Fruit fly (Drosophila melanogaster) whole organism, embryonic: ENCODE results near the gene eEF1delta.

Experiments
- Antp ChIP-seq: fragments of 200-800 bp; sonication (Bioruptor generic); optimal IDR thresholded peaks from 3 replicates; lab custom pipeline; 2016; ENCODE audit warnings: missing biosample characterization, missing genetic modification characterization
- Bgb ChIP-seq: fragments of 200-800 bp; sonication (Bioruptor generic); IDR thresholded peaks from 2 replicates; pipeline ENCODE4 v1.3.6; 2022; ENCODE audit warnings: missing biosample characterization, missing genetic modification characterization; ENCODE audit not compliant: partially characterized antibody
- CG10959 ChIP-seq: fragments of 200-800 bp; sonication (Bioruptor generic); IDR thresholded peaks from 2 replicates; pipeline ENCODE4 v1.3.6; 2022; ENCODE audit warnings: missing biosample characterization, missing genetic modification characterization
- CG12219 ChIP-seq: fragments of 200-800 bp; sonication (Bioruptor generic); optimal IDR thresholded peaks from 3 replicates; lab custom pipeline; 2018; ENCODE audit warnings: missing biosample characterization, mild to moderate bottlenecking, missing genetic modification characterization
- CG12236 ChIP-seq: fragments of 200-800 bp; sonication (Bioruptor generic); optimal IDR thresholded peaks from 2 replicates; lab custom pipeline; 2016; ENCODE audit warnings: missing biosample characterization, missing genetic modification characterization
- CG12744 ChIP-seq: fragments of 200-800 bp; sonication (Bioruptor generic); optimal IDR thresholded peaks from 2 replicates; lab custom pipeline; 2016; ENCODE audit warnings: missing biosample characterization, missing genetic modification characterization
- CG14965 ChIP-seq: fragments of 200-800 bp; sonication (Bioruptor generic); optimal IDR thresholded peaks from 2 replicates; lab custom pipeline; 2016; ENCODE audit warnings: missing biosample characterization, missing genetic modification characterization, borderline replicate concordance
- CG17361 ChIP-seq: fragments of 200-800 bp; sonication (Bioruptor generic); IDR thresholded peaks from 3 replicates; pipeline ENCODE4 v1.3.6; 2022; ENCODE audit warnings: missing biosample characterization, missing genetic modification characterization
- CG1792 ChIP-seq: fragments of 200-800 bp; sonication (Bioruptor generic); optimal IDR thresholded peaks from 2 replicates; lab custom pipeline; 2016; ENCODE audit warnings: missing biosample characterization, missing genetic modification characterization
- CG18262 ChIP-seq: fragments of 200-800 bp; optimal IDR thresholded peaks from 3 replicates; lab custom pipeline; 2019; ENCODE audit warnings: missing biosample characterization, mild to moderate bottlenecking, missing genetic modification characterization, moderate library complexity
- CG31388 ChIP-seq: fragments of 200-800 bp; sonication (Bioruptor generic); optimal IDR thresholded peaks from 2 replicates; lab custom pipeline; 2016; ENCODE audit warnings: missing biosample characterization, missing genetic modification characterization
- CG42726 ChIP-seq: fragments of 200-800 bp; sonication (Bioruptor generic); IDR thresholded peaks from 2 replicates; pipeline ENCODE4 v1.3.6; 2022; ENCODE audit warnings: missing biosample characterization, missing genetic modification characterization; ENCODE audit not compliant: partially characterized antibody
- CG4360 ChIP-seq: fragments of 200-800 bp; sonication (Bioruptor generic); IDR thresholded peaks from 2 replicates; pipeline ENCODE4 v1.3.6; 2022; ENCODE audit warnings: missing biosample characterization, missing genetic modification characterization
- CG43689 ChIP-seq: fragments of 200-800 bp; sonication (Bioruptor generic); IDR thresholded peaks from 2 replicates; pipeline ENCODE4 v1.3.6; 2022; ENCODE audit warnings: missing biosample characterization, missing genetic modification characterization
- CG4820 ChIP-seq: fragments of 200-800 bp; sonication (Bioruptor generic); optimal IDR thresholded peaks from 3 replicates; lab custom pipeline; 2016; ENCODE audit warnings: missing biosample characterization, missing genetic modification characterization
- CG6254 ChIP-seq: fragments of 200-800 bp; sonication (Bioruptor generic); optimal IDR thresholded peaks from 3 replicates; lab custom pipeline; 2017; ENCODE audit warnings: mild to moderate bottlenecking, missing biosample characterization, missing genetic modification reagents, missing genetic modification characterization
- CG6791 ChIP-seq: fragments of 200-800 bp; sonication (Bioruptor generic); IDR thresholded peaks from 3 replicates; pipeline ENCODE4 v1.3.6; 2022; ENCODE audit warnings: missing biosample characterization, missing genetic modification characterization; ENCODE audit not compliant: partially characterized antibody
- CG7963 ChIP-seq: fragments of 200-800 bp; sonication (Bioruptor generic); IDR thresholded peaks from 3 replicates; pipeline ENCODE4 v1.3.6; 2022; ENCODE audit warnings: missing biosample characterization, missing genetic modification characterization; ENCODE audit not compliant: partially characterized antibody
- CG8359 ChIP-seq: fragments of 200-800 bp; sonication (Bioruptor generic); optimal IDR thresholded peaks from 2 replicates; lab custom pipeline; 2017; ENCODE audit warnings: missing biosample characterization, mild to moderate bottlenecking, missing genetic modification characterization, borderline replicate concordance
- CG9817 ChIP-seq: fragments of 200-800 bp; sonication (Bioruptor generic); optimal IDR thresholded peaks from 2 replicates; lab custom pipeline; 2018; ENCODE audit warnings: missing biosample characterization, mild to moderate bottlenecking, missing genetic modification characterization, moderate library complexity
- CG9932 ChIP-seq: fragments of 200-800 bp; sonication (Bioruptor generic); IDR thresholded peaks from 2 replicates; pipeline ENCODE4 v1.3.6; 2022; ENCODE audit warnings: missing biosample characterization, missing genetic modification characterization
- CHES-1-like ChIP-seq: fragments of 200-800 bp; sonication (Bioruptor generic); optimal IDR thresholded peaks from 2 replicates; lab custom pipeline; 2016; ENCODE audit warnings: missing biosample characterization, missing genetic modification characterization
- Camta ChIP-seq: fragments of 200-800 bp; sonication (Bioruptor generic); optimal IDR thresholded peaks from 2 replicates; lab custom pipeline; 2016; ENCODE audit warnings: missing biosample characterization, missing genetic modification characterization
- D19B ChIP-seq: fragments of 200-800 bp; sonication (Bioruptor generic); optimal IDR thresholded peaks from 2 replicates; lab custom pipeline; 2017; ENCODE audit warnings: missing biosample characterization, mild to moderate bottlenecking, missing genetic modification characterization
- Ets97D ChIP-seq: fragments of 200-800 bp; sonication (Bioruptor generic); optimal IDR thresholded peaks from 3 replicates; lab custom pipeline; 2016; ENCODE audit warnings: missing biosample characterization, missing genetic modification characterization
- HHEX ChIP-seq: fragments of 200-800 bp; sonication (Bioruptor generic); optimal IDR thresholded peaks from 3 replicates; lab custom pipeline; 2017; ENCODE audit warnings: missing biosample characterization, mild to moderate bottlenecking, missing genetic modification characterization, missing genetic modification reagents
- Hr51 ChIP-seq, 2 experiments: fragments of 200-800 bp; sonication (Bioruptor generic); optimal IDR thresholded peaks; 2 replicates in 1 of 2; 3 replicates in 1 of 2; lab custom pipeline; 2016 to 2018; ENCODE audit warnings: missing biosample characterization in 2 of 2, missing genetic modification characterization in 2 of 2, mild to moderate bottlenecking in 1 of 2, moderate library complexity in 1 of 2
- Hsf ChIP-seq: fragments of 200-800 bp; sonication (Bioruptor generic); optimal IDR thresholded peaks from 3 replicates; lab custom pipeline; 2016; ENCODE audit warnings: missing biosample characterization, missing genetic modification characterization
- Mad ChIP-seq: fragments of 200-800 bp; sonication (Bioruptor generic); optimal IDR thresholded peaks from 2 replicates; lab custom pipeline; 2016; ENCODE audit warnings: missing biosample characterization, missing genetic modification characterization
- Myb ChIP-seq: fragments of 200-800 bp; sonication (Bioruptor generic); optimal IDR thresholded peaks from 2 replicates; lab custom pipeline; 2016; ENCODE audit warnings: missing biosample characterization, missing genetic modification characterization
- Pdp1 ChIP-seq, 2 experiments: fragments of 200-800 bp; sonication (Bioruptor generic); optimal IDR thresholded peaks; 3 replicates each; lab custom pipeline; 2016; ENCODE audit warnings: missing biosample characterization in 2 of 2, missing genetic modification characterization in 2 of 2, mild to moderate bottlenecking in 1 of 2, moderate library complexity in 1 of 2
- Ptx1 ChIP-seq: fragments of 200-800 bp; sonication (Bioruptor generic); IDR thresholded peaks from 2 replicates; pipeline ENCODE4 v1.3.6; 2022; ENCODE audit warnings: missing biosample characterization, missing genetic modification characterization
- Scr ChIP-seq: fragments of 200-800 bp; sonication (Bioruptor generic); IDR thresholded peaks from 2 replicates; pipeline ENCODE4 v1.3.6; 2022; ENCODE audit warnings: missing biosample characterization, missing genetic modification characterization; ENCODE audit not compliant: partially characterized antibody
- Ssrp ChIP-seq: fragments of 200-800 bp; sonication (Bioruptor generic); optimal IDR thresholded peaks from 2 replicates; lab custom pipeline; 2018; ENCODE audit warnings: missing biosample characterization, mild to moderate bottlenecking, missing genetic modification characterization, moderate library complexity
- TFAM ChIP-seq: fragments of 200-800 bp; sonication (Bioruptor generic); optimal IDR thresholded peaks from 2 replicates; lab custom pipeline; 2017; ENCODE audit warnings: missing biosample characterization, missing genetic modification characterization, inconsistent platforms
- abd-A ChIP-seq: fragments of 200-800 bp; sonication (Bioruptor generic); optimal IDR thresholded peaks from 3 replicates; lab custom pipeline; 2019; ENCODE audit warnings: missing biosample characterization, mild to moderate bottlenecking, missing genetic modification characterization, moderate library complexity
- amos ChIP-seq: fragments of 200-800 bp; sonication (Bioruptor generic); IDR thresholded peaks from 2 replicates; pipeline ENCODE4 v1.3.6; 2022; ENCODE audit warnings: missing biosample characterization, missing genetic modification characterization; ENCODE audit not compliant: partially characterized antibody
- ara ChIP-seq: fragments of 200-800 bp; sonication (Bioruptor generic); IDR thresholded peaks from 2 replicates; pipeline ENCODE4 v1.3.6; 2022; ENCODE audit warnings: missing biosample characterization, missing genetic modification characterization
- chn ChIP-seq: fragments of 200-800 bp; sonication (Bioruptor generic); optimal IDR thresholded peaks from 2 replicates; lab custom pipeline; 2016; ENCODE audit warnings: missing biosample characterization, missing genetic modification characterization
- gsb ChIP-seq: fragments of 200-800 bp; sonication (Bioruptor generic); IDR thresholded peaks from 2 replicates; pipeline ENCODE4 v1.3.6; 2022; ENCODE audit warnings: missing biosample characterization, missing genetic modification characterization
- gsb-n ChIP-seq: fragments of 200-800 bp; sonication (Bioruptor generic); optimal IDR thresholded peaks from 3 replicates; lab custom pipeline; 2018; ENCODE audit warnings: missing biosample characterization, mild to moderate bottlenecking, missing genetic modification characterization
- kni ChIP-seq: fragments of 200-800 bp; sonication (Bioruptor generic); optimal IDR thresholded peaks from 3 replicates; lab custom pipeline; 2017; ENCODE audit warnings: mild to moderate bottlenecking, missing biosample characterization, missing genetic modification reagents, missing genetic modification characterization
- salm ChIP-seq: fragments of 200-800 bp; sonication (Bioruptor generic); optimal IDR thresholded peaks from 2 replicates; lab custom pipeline; 2018; ENCODE audit warnings: missing biosample characterization, mild to moderate bottlenecking, missing genetic modification characterization
- trh ChIP-seq: fragments of 200-800 bp; sonication (Bioruptor generic); optimal IDR thresholded peaks from 2 replicates; lab custom pipeline; 2016; ENCODE audit warnings: missing biosample characterization, missing genetic modification characterization
- unpg ChIP-seq: fragments of 200-800 bp; sonication (Bioruptor generic); optimal IDR thresholded peaks from 3 replicates; lab custom pipeline; 2018; ENCODE audit warnings: missing biosample characterization, mild to moderate bottlenecking, missing genetic modification characterization, moderate library complexity
- vfl ChIP-seq: fragments of 200-800 bp; sonication (Bioruptor generic); optimal IDR thresholded peaks from 2 replicates; lab custom pipeline; 2016; ENCODE audit warnings: missing biosample characterization, missing genetic modification characterization
- wdn ChIP-seq: fragments of 200-800 bp; sonication (Bioruptor generic); IDR thresholded peaks from 2 replicates; pipeline ENCODE4 v1.3.6; 2022; ENCODE audit warnings: missing biosample characterization, missing genetic modification characterization
- z ChIP-seq: fragments of 200-800 bp; sonication (Bioruptor generic); IDR thresholded peaks from 3 replicates; pipeline ENCODE4 v1.3.6; 2022; ENCODE audit warnings: missing biosample characterization, missing genetic modification characterization

eEF1delta gene

DNA sequence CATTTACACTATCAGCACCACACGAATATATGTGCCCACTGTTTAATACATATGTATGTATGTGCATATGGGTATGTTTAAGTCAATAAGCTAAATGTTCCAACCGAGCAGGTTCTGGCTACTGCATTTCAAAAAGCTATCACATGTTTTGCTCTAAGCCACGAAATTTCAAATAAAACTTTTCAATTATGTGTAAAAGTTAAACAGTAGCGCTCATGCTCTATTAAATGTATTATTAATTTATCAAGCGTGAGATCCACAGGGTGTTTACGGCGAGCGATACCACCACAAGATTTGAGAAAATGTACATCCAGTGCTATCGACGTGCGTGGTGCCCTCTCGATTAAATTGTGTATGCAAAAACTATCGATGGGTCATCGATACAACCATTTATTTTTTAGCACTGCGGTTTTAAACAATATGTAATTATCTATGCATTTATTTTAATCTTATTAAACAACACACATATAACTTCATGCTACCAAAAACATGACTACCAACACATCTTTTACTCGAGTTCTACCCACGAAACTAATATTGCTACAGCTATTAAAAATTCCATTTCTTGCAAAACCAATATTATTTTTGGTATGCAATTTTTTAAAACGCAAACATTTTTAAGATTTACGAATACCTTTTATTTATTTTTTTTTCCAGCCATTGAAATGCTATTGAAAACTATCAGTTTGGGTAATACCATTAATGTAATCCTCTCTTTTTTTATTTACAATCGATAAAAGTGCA lies 28.6 kb downstream of the eEF1delta start, which contains the start of gene Pten (continued):
- TF ChIP-seq CG42726 = peak; percentile 82; the same call in 1 of the 2 replicates
- TF ChIP-seq CG12219 (GFP tag; lab: Kevin White, UChicago) = peak; percentile 27
- TF ChIP-seq TFAM (GFP tag; lab: Kevin White, UChicago) = no peak
- peak; percentile 51; the same call in 1 of the 2 replicates for TF ChIP-seq CG4360 (GFP tag; lab: Robert Waterston, UW)
- TF ChIP-seq Hr51 (GFP tag; optimal IDR thresholded peaks at IDR 0.05; lab: Kevin White, UChicago) = peak in 1 of 2 experiments; percentile 46
- peak; percentile 43 for TF ChIP-seq Mad (GFP tag; lab: Kevin White, UChicago)
- TF ChIP-seq Myb = peak; percentile 36
- TF ChIP-seq Camta (GFP tag; lab: Kevin White, UChicago) = peak; percentile 78
- TF ChIP-seq gsb (GFP tag; lab: Robert Waterston, UW) = no peak
- TF ChIP-seq Bgb (GFP tag; lab: Robert Waterston, UW) = peak; percentile 91
- TF ChIP-seq salm = no peak
- peak; percentile 93 for TF ChIP-seq CG6791 (GFP tag; lab: Robert Waterston, UW)
- peak; percentile 73 for TF ChIP-seq chn (GFP tag; lab: Kevin White, UChicago)
- TF ChIP-seq abd-A (tag; lab: Kevin White, UChicago) = no peak
- peak; percentile 76 for TF ChIP-seq CG4820 (GFP tag; lab: Kevin White, UChicago)
- TF ChIP-seq Ptx1 (GFP tag; lab: Robert Waterston, UW) = no peak
- TF ChIP-seq CG18262 (tag; lab: Kevin White, UChicago) = peak; percentile 84
- 0 out of 2 replicates have a peak, but pooled peaks have one; percentile 21 for TF ChIP-seq wdn (GFP tag; lab: Robert Waterston, UW)
- TF ChIP-seq Ets97D = peak; percentile 69
- no peak for TF ChIP-seq CG43689 (GFP tag; lab: Robert Waterston, UW)
- no peak for TF ChIP-seq gsb-n (tag; lab: Kevin White, UChicago)
- peak; percentile 16 for TF ChIP-seq trh (GFP tag; lab: Kevin White, UChicago)
- TF ChIP-seq CHES-1-like (GFP tag; lab: Kevin White, UChicago) = peak; percentile 29
- TF ChIP-seq CG31388 = no peak
- TF ChIP-seq unpg (GFP tag; lab: Kevin White, UChicago) = peak; percentile 41
- no peak for TF ChIP-seq CG10959 (GFP tag; lab: Robert Waterston, UW)
- peak; percentile 90 for TF ChIP-seq CG7963 (GFP tag; lab: Robert Waterston, UW)
- no peak for TF ChIP-seq HHEX (GFP tag; lab: Kevin White, UChicago)
- TF ChIP-seq Hsf (GFP tag; lab: Kevin White, UChicago) = peak; percentile 63
- no peak for TF ChIP-seq CG9817 (tag; lab: Kevin White, UChicago)
- TF ChIP-seq z (GFP tag; lab: Robert Waterston, UW) = no peak
- no peak for TF ChIP-seq CG8359 (GFP tag; lab: Kevin White, UChicago)
- no peak for TF ChIP-seq CG14965 (GFP tag; lab: Kevin White, UChicago)
- TF ChIP-seq amos (GFP tag; lab: Robert Waterston, UW) = peak; percentile 90; the same call in 1 of the 2 replicates
- TF ChIP-seq CG9932 (GFP tag; lab: Robert Waterston, UW) = no peak
- TF ChIP-seq D19B = peak; percentile 50
- no peak for TF ChIP-seq Antp (GFP tag; lab: Kevin White, UChicago)
- TF ChIP-seq CG1792 (GFP tag; lab: Kevin White, UChicago) = peak; percentile 58
- peak; percentile 89; the same call in 2 of the 3 replicates for TF ChIP-seq CG17361 (GFP tag; lab: Robert Waterston, UW)
- TF ChIP-seq ara (GFP tag; lab: Robert Waterston, UW) = no peak
- TF ChIP-seq CG12236 = no peak
- TF ChIP-seq CG6254 = peak; percentile 100
- TF ChIP-seq vfl (GFP tag; lab: Kevin White, UChicago) = no peak
- TF ChIP-seq Scr (GFP tag; lab: Robert Waterston, UW) = peak; percentile 89
- no peak for TF ChIP-seq kni (GFP tag; lab: Kevin White, UChicago)
- TF ChIP-seq Pdp1 (GFP tag; optimal IDR thresholded peaks at IDR 0.05; lab: Kevin White, UChicago) = peak; percentile 56 to 60
- TF ChIP-seq CG12744 = peak; percentile 16
- TF ChIP-seq Ssrp (tag; lab: Kevin White, UChicago) = peak; percentile 71
